Worm (Caenorhabditis elegans): Measurements from ENCODE around the gene K07E3.9.

K07E3.9 gene

ce11 chrX:8110193-8110592, 2.2 kb downstream of the K07E3.9 start, which contains the start of gene K07E3.1:
K07E3.1 (plus strand) TSS chrX:8110439.
- TF ChIP-seq die-1 (tag; optimal IDR thresholded peaks at IDR 0.05), result no peak
- TF ChIP-seq nhr-27 (tag; optimal IDR thresholded peaks at IDR 0.05), result no peak
- no peak for TF ChIP-seq F57A8.1 (GFP tag; optimal IDR thresholded peaks at IDR 0.05)
- TF ChIP-seq akir-1 (GFP tag; optimal IDR thresholded peaks at IDR 0.05), result peak; percentile 9

ce11 chrX:8116157-8116556, 8.1 kb downstream of the K07E3.9 start, which contains the start of gene hlh-8:
hlh-8 (plus strand) TSS chrX:8116457.
- TF ChIP-seq B0035.1 (tag; optimal IDR thresholded peaks at IDR 0.05) (no peak), athp-1 (tag; optimal IDR thresholded peaks at IDR 0.05) (no peak), fkh-3 (tag; optimal IDR thresholded peaks at IDR 0.05) (no peak), cebp-1 (GFP tag; IDR thresholded peaks at IDR 0.05) (no peak), cebp-1 (tag; optimal IDR thresholded peaks at IDR 0.05) (no peak), T07F8.4 (tag; optimal IDR thresholded peaks at IDR 0.05) (no peak), snpc-3.4 (tag; optimal IDR thresholded peaks at IDR 0.05) (no peak), aptf-3 (GFP tag; IDR thresholded peaks at IDR 0.05) (no peak), snpc-4 (GFP tag; optimal IDR thresholded peaks at IDR 0.05) (no peak), snpc-4 (tag; optimal IDR thresholded peaks at IDR 0.05) (no peak), C06A6.2 (GFP tag; conservative IDR thresholded peaks at IDR 0.05) (no peak), ceh-91 (GFP tag; IDR thresholded peaks at IDR 0.05) (no peak), D2030.7 (GFP tag; IDR thresholded peaks at IDR 0.05) (no peak), ceh-58 (GFP tag; IDR thresholded peaks at IDR 0.05) (no peak), B0336.3 (GFP tag; IDR thresholded peaks at IDR 0.05) (no peak), F52B5.7 (tag; optimal IDR thresholded peaks at IDR 0.05) (no peak), snpc-1.3 (tag; optimal IDR thresholded peaks at IDR 0.05; ENCODE audit: insufficient read depth) (no peak), madf-3 (GFP tag; IDR thresholded peaks at IDR 0.05) (no peak)

- no peak for TF ChIP-seq nfya-1 (tag; optimal IDR thresholded peaks at IDR 0.05; ENCODE audit: borderline replicate concordance, insufficient read depth)
- no peak for TF ChIP-seq F39B2.1 (GFP tag; IDR thresholded peaks at IDR 0.05)
- TF ChIP-seq somi-1 (GFP tag; optimal IDR thresholded peaks at IDR 0.05), result no peak
- no peak for TF ChIP-seq hmg-20 (GFP tag; IDR thresholded peaks at IDR 0.05)
Observed at ce11 chrX:8117827-8118317, 9.9 kb downstream of the K07E3.9 start.

- TF ChIP-seq egrh-3 (GFP tag; IDR thresholded peaks at IDR 0.05) (no peak), hlh-12 (tag; optimal IDR thresholded peaks at IDR 0.05) (no peak), hmg-20 (GFP tag; IDR thresholded peaks at IDR 0.05) (no peak), sdz-38 (tag; optimal IDR thresholded peaks at IDR 0.05) (no peak), let-607 (tag; optimal IDR thresholded peaks at IDR 0.05) (no peak), lin-54 (GFP tag; optimal IDR thresholded peaks at IDR 0.05) (no peak), attf-6 (GFP tag; IDR thresholded peaks at IDR 0.05) (no peak)
Observed at ce11 chrX:8120281-8120680, 12.3 kb downstream of the K07E3.9 start.

ce11 chrX:8123194-8123593, 15.2 kb downstream of the K07E3.9 start, which contains the start of gene C02B8.12:
C02B8.12 (minus strand) TSS chrX:8123368.
- no peak for TF ChIP-seq ceh-100 (GFP tag; IDR thresholded peaks at IDR 0.05)
- no peak for TF ChIP-seq B0261.1 (tag; optimal IDR thresholded peaks at IDR 0.05)
- TF ChIP-seq ztf-28 (GFP tag; IDR thresholded peaks at IDR 0.05), result no peak
- TF ChIP-seq ceh-40 (GFP tag; IDR thresholded peaks at IDR 0.05), result no peak
- no peak for TF ChIP-seq F33H1.4 (GFP tag; IDR thresholded peaks at IDR 0.05)
- no peak for TF ChIP-seq let-607 (tag; optimal IDR thresholded peaks at IDR 0.05)
- no peak for TF ChIP-seq ztf-26 (tag; optimal IDR thresholded peaks at IDR 0.05)
- TF ChIP-seq tbx-9 (tag; optimal IDR thresholded peaks at IDR 0.05; ENCODE audit: borderline replicate concordance), result no peak
- TF ChIP-seq let-526 (GFP tag; IDR thresholded peaks at IDR 0.05), result no peak
- no peak for TF ChIP-seq unc-130 (GFP tag; optimal IDR thresholded peaks at IDR 0.05)
- no peak for TF ChIP-seq bed-2 (GFP tag; IDR thresholded peaks at IDR 0.05)
- no peak for TF ChIP-seq lsy-27 (tag; optimal IDR thresholded peaks at IDR 0.05; ENCODE audit: borderline replicate concordance, insufficient read depth)
- TF ChIP-seq rpc-1 (optimal IDR thresholded peaks at IDR 0.05), result no peak
- TF ChIP-seq rpc-1 (tag; optimal IDR thresholded peaks at IDR 0.05), result no peak

Measured in whole organism, young adult.